Worm (Caenorhabditis elegans): ENCODE measurements around the gene gcsh-1.

The gcsh-1 gene

DNA sequence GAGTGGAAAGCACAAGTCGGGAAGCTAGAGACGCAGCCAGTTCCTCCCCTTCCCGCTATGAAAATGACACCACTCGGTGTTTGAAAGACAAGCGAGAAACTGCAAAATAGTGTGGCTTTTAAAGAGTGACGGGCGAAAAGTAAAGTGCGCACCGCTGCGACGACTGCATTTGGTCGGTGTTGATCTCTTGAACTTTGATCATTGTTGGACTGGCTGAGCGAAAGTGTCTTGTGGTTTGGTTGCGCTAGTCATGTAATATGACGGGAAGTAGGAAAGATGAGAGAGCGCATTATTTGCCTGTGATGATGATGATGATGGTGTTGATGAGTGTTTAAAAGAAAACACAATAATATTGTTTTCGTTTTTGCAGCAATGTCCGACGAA is 45.4 kb upstream of the gcsh-1 start (continued):
- TF ChIP-seq lin-29 (GFP tag; IDR thresholded peaks at IDR 0.05) (no peak), nhr-10 (tag; optimal IDR thresholded peaks at IDR 0.05) (peak; percentile 93), hif-1 (tag; optimal IDR thresholded peaks at IDR 0.05) (peak; percentile 34 to 92), zip-11 (GFP tag; IDR thresholded peaks at IDR 0.05) (no peak), php-3 (GFP tag; IDR thresholded peaks at IDR 0.05) (0 out of 2 replicates have a peak, but pooled peaks have one; percentile 48), zfp-2 (tag; optimal IDR thresholded peaks at IDR 0.05) (peak; percentile 36)

DNA sequence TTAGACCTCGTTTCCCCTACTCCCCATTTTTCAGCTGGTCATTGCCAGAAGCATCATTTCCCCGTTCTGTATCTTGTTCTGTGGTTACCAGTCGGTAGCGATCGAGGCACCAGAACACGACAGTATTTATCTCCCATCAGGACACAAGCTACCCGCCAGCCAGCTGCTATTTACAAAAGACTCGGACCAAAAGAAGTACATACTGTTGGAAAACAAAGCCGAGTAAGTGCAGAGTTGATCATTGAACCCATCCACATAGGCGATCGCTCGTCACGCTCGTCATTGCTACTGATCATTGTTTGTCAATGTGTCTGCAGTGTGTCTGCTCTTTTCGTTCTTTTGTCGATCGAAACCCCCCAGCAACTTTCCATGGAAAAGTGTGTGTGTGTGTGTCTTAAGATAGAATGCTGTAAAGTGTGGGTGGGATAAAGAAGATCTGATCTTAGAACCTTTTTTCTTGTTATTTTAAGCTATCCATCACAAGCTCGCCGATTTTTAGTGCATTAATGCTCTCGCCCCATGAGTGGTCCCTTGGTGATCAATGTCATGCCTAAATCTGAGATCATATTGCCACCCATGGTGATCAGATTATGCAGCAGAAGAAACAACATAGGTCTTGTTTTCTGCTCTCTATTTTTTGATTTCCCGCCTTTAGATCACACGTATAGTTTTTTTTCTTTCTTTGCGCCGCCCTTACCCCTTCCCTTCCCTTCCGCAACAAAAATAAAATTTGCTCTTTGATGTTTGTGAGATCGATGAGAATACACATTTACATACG is 44.8 kb upstream of the gcsh-1 start:
- TF ChIP-seq nhr-41 (GFP tag; IDR thresholded peaks at IDR 0.05): peak; percentile 17; the same call in 1 of the 2 replicates
- TF ChIP-seq pha-4 (GFP tag; IDR thresholded peaks at IDR 0.05): no peak
- TF ChIP-seq pha-4 (tag; optimal IDR thresholded peaks at IDR 0.05): peak; percentile 67
- no peak for TF ChIP-seq fkh-10 (GFP tag; optimal IDR thresholded peaks at IDR 0.05)
- peak; percentile 43 for TF ChIP-seq attf-4 (tag; optimal IDR thresholded peaks at IDR 0.05)
- no peak for TF ChIP-seq aha-1 (tag)
- 0 out of 4 replicates have a peak, but pooled peaks of 1 of the 2 experiments have one; percentile 26 for TF ChIP-seq madf-5 (GFP tag; IDR thresholded peaks at IDR 0.05)

DNA sequence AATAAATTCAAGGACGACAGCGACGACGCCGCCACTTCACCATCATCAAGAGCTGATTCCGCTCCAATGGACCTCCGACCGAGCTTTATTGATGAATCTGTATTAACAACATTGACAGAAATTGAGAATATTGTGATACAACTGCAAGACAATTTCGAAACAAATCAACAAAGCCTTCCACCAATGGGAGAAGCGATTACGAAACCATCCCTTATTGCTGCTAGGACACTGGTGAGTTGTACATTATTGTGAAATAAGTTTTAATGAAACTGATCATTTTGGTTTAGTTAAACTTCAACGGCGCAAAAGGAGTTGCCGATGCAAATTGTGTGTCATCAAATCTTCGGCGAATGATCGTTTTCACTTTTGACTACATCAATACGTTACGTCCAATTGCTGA is 44.2 kb upstream of the gcsh-1 start:
- TF ChIP-seq fos-1 (tag; optimal IDR thresholded peaks at IDR 0.05): no peak
- TF ChIP-seq unc-39 (tag; optimal IDR thresholded peaks at IDR 0.05): no peak
- no peak for TF ChIP-seq hlh-11 (tag; optimal IDR thresholded peaks at IDR 0.05)
- TF ChIP-seq Y105C5A.15 (GFP tag; IDR thresholded peaks at IDR 0.05): no peak
- TF ChIP-seq saeg-2 (GFP tag; IDR thresholded peaks at IDR 0.05): no peak
- no peak for TF ChIP-seq Y75B8A.6 (GFP tag; IDR thresholded peaks at IDR 0.05)
- TF ChIP-seq F49E8.2 (tag; optimal IDR thresholded peaks at IDR 0.05; ENCODE audit: borderline replicate concordance): no peak
- TF ChIP-seq dmd-8 (GFP tag; IDR thresholded peaks at IDR 0.05): no peak
- TF ChIP-seq hif-1 (tag; optimal IDR thresholded peaks at IDR 0.05): no peak
- no peak for TF ChIP-seq dmd-9 (GFP tag; IDR thresholded peaks at IDR 0.05)
- no peak for TF ChIP-seq ctbp-1 (GFP tag; IDR thresholded peaks at IDR 0.05)
- TF ChIP-seq unc-130 (GFP tag; optimal IDR thresholded peaks at IDR 0.05): no peak
- TF ChIP-seq mdt-29 (GFP tag; IDR thresholded peaks at IDR 0.05): no peak
- no peak for TF ChIP-seq spr-3 (GFP tag; optimal IDR thresholded peaks at IDR 0.05)
- no peak for TF ChIP-seq nhr-48 (tag; optimal IDR thresholded peaks at IDR 0.05)
- TF ChIP-seq nhr-102 (tag; optimal IDR thresholded peaks at IDR 0.05): no peak
- TF ChIP-seq pha-4 (GFP tag; IDR thresholded peaks at IDR 0.05): no peak
- no peak for TF ChIP-seq pha-4 (tag; optimal IDR thresholded peaks at IDR 0.05)
- no peak for TF ChIP-seq attf-4 (tag; optimal IDR thresholded peaks at IDR 0.05)

DNA sequence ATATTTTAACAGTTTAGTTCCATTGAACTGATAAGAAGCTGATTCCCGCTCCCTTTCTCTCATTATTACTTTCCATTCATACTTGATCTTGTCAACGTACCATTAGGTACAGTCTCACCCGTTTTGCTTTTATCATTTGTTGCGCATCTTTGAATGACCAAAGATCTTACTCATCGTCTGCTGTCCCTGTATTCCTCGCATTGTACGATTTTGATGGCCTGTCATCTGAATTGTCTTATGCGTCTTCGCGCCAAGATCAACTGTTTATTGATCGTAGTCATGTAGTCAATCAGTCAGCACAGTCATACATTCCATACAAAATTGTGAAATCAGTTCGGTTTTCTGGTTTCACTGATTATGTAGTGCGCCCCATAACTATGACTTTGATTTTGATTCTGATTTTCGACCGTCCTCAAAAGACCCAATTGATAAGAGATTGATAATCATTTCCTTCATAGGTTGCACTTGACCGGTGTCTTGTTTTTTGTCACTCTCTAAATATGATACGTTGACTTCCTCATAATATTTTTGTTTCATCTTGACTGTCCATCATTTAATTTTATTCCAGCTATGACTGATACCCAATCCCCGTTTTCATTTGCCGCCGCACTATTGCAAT is 43.2 kb upstream of the gcsh-1 start, which contains the start of gene nhr-3:
Gene nhr-3, plus strand, starts transcription at position 569 of the 619 bp plus-strand sequence.
- peak; percentile 65 for TF ChIP-seq pqm-1 (tag; optimal IDR thresholded peaks at IDR 0.05)
- TF ChIP-seq unc-62 (GFP tag; optimal IDR thresholded peaks at IDR 0.05 in 1 of 2): peak in 1 of 2 experiments; percentile 99
- TF ChIP-seq unc-62 (tag; optimal IDR thresholded peaks at IDR 0.05): no peak
- TF ChIP-seq hif-1 (tag; optimal IDR thresholded peaks at IDR 0.05): peak in 1 of 2 experiments; percentile 9
- TF ChIP-seq ceh-28 (tag; optimal IDR thresholded peaks at IDR 0.05): no peak
- no peak for TF ChIP-seq zfp-2 (tag; optimal IDR thresholded peaks at IDR 0.05)
- TF ChIP-seq daf-16 (GFP tag; optimal IDR thresholded peaks at IDR 0.05): no peak
- peak; percentile 48 for TF ChIP-seq daf-16 (tag; optimal IDR thresholded peaks at IDR 0.05)
- TF ChIP-seq egl-27 (tag; optimal IDR thresholded peaks at IDR 0.05): no peak
- TF ChIP-seq T20F7.1 (GFP tag; optimal IDR thresholded peaks at IDR 0.05): no peak
- TF ChIP-seq aha-1 (tag): peak; percentile 58
- TF ChIP-seq madf-9 (GFP tag; conservative IDR thresholded peaks at IDR 0.05): no peak
- TF ChIP-seq nhr-6 (tag; optimal IDR thresholded peaks at IDR 0.05): peak; percentile 8
- peak; percentile 75 for TF ChIP-seq dmd-6 (GFP tag; IDR thresholded peaks at IDR 0.05)
- no peak for TF ChIP-seq nhr-102 (tag; optimal IDR thresholded peaks at IDR 0.05)
- TF ChIP-seq nhr-10 (tag; optimal IDR thresholded peaks at IDR 0.05): peak; percentile 26
- TF ChIP-seq D1046.2 (GFP tag; IDR thresholded peaks at IDR 0.05): no peak
- peak; percentile 38 for TF ChIP-seq nhr-77 (tag; optimal IDR thresholded peaks at IDR 0.05)
- TF ChIP-seq nhr-48 (tag; optimal IDR thresholded peaks at IDR 0.05): peak; percentile 36
- peak; percentile 17 for TF ChIP-seq jun-1 (tag; optimal IDR thresholded peaks at IDR 0.05)
- peak; percentile 93 for TF ChIP-seq nhr-28 (tag; optimal IDR thresholded peaks at IDR 0.05)
- peak; percentile 26 for TF ChIP-seq mes-2 (tag; optimal IDR thresholded peaks at IDR 0.05; ENCODE audit: poor library complexity, severe bottlenecking)
- peak; percentile 79 for TF ChIP-seq hlh-30 (tag; optimal IDR thresholded peaks at IDR 0.05; ENCODE audit: insufficient read depth)

Measured in whole organism, L4 larva.